Fruit fly (Drosophila melanogaster) whole organism, embryonic: Measurements from ENCODE around the gene Bhmt.

Experiments used
- B-H2 ChIP-seq: fragments of 200-800 bp; sonication (Bioruptor generic); optimal IDR thresholded peaks from 2 replicates; lab custom pipeline; 2018; ENCODE audit warnings: missing biosample characterization, mild to moderate bottlenecking, missing genetic modification characterization
- Bgb ChIP-seq: fragments of 200-800 bp; sonication (Bioruptor generic); IDR thresholded peaks from 2 replicates; pipeline ENCODE4 v1.3.6; 2022; ENCODE audit warnings: missing biosample characterization, missing genetic modification characterization; ENCODE audit not compliant: partially characterized antibody
- CG10209 ChIP-seq: fragments of 200-800 bp; sonication (Bioruptor generic); optimal IDR thresholded peaks from 3 replicates; lab custom pipeline; 2017; ENCODE audit warnings: missing biosample characterization, mild to moderate bottlenecking, missing genetic modification characterization, missing genetic modification reagents
- CG10321 ChIP-seq: fragments of 200-800 bp; sonication (Bioruptor generic); IDR thresholded peaks from 2 replicates; pipeline ENCODE4 v1.3.6; 2022; ENCODE audit warnings: missing biosample characterization, missing genetic modification characterization
- CG10366 ChIP-seq: fragments of 200-800 bp; sonication (Bioruptor generic); IDR thresholded peaks from 2 replicates; pipeline ENCODE4 v1.3.6; 2022; ENCODE audit warnings: missing biosample characterization, missing genetic modification characterization
- CG12155 ChIP-seq: fragments of 200-800 bp; sonication (Bioruptor generic); optimal IDR thresholded peaks from 3 replicates; lab custom pipeline; 2016; ENCODE audit warnings: missing biosample characterization, missing genetic modification characterization
- CG13296 ChIP-seq: fragments of 200-800 bp; sonication (Bioruptor generic); optimal IDR thresholded peaks from 3 replicates; lab custom pipeline; 2018; ENCODE audit warnings: missing biosample characterization, mild to moderate bottlenecking, missing genetic modification characterization
- CG14860 ChIP-seq: fragments of 200-800 bp; sonication (Bioruptor generic); IDR thresholded peaks from 3 replicates; pipeline ENCODE4 v1.3.6; 2022; ENCODE audit warnings: missing biosample characterization, missing genetic modification characterization; ENCODE audit not compliant: partially characterized antibody
- CG15073 ChIP-seq: fragments of 200-800 bp; sonication (Bioruptor generic); optimal IDR thresholded peaks from 2 replicates; lab custom pipeline; 2016; ENCODE audit warnings: missing biosample characterization, missing genetic modification characterization
- CG15601 ChIP-seq: fragments of 200-800 bp; sonication (Bioruptor generic); optimal IDR thresholded peaks from 3 replicates; lab custom pipeline; 2019; ENCODE audit warnings: missing biosample characterization, mild to moderate bottlenecking, missing genetic modification characterization, moderate library complexity
- CG16815 ChIP-seq: fragments of 200-800 bp; sonication (Bioruptor generic); optimal IDR thresholded peaks from 3 replicates; lab custom pipeline; 2017; ENCODE audit warnings: missing biosample characterization, mild to moderate bottlenecking, missing genetic modification characterization
- CG16863 ChIP-seq: fragments of 200-800 bp; sonication (Bioruptor generic); optimal IDR thresholded peaks from 3 replicates; lab custom pipeline; 2016; ENCODE audit warnings: missing biosample characterization, missing genetic modification characterization
- CG17361 ChIP-seq: fragments of 200-800 bp; sonication (Bioruptor generic); IDR thresholded peaks from 3 replicates; pipeline ENCODE4 v1.3.6; 2022; ENCODE audit warnings: missing biosample characterization, missing genetic modification characterization
- CG1832 ChIP-seq: fragments of 200-800 bp; sonication (Bioruptor generic); optimal IDR thresholded peaks from 2 replicates; lab custom pipeline; 2017; ENCODE audit warnings: missing biosample characterization, mild to moderate bottlenecking, missing genetic modification characterization, inconsistent platforms
- CG2120 ChIP-seq: fragments of 200-800 bp; sonication (Bioruptor generic); optimal IDR thresholded peaks from 3 replicates; lab custom pipeline; 2016; ENCODE audit warnings: missing biosample characterization, missing genetic modification characterization
- CG31365 ChIP-seq: fragments of 200-800 bp; sonication (Bioruptor generic); optimal IDR thresholded peaks from 2 replicates; lab custom pipeline; 2018; ENCODE audit warnings: missing biosample characterization, mild to moderate bottlenecking, missing genetic modification characterization
- CG33557 ChIP-seq: fragments of 200-800 bp; sonication (Bioruptor generic); optimal IDR thresholded peaks from 2 replicates; lab custom pipeline; 2019; ENCODE audit warnings: missing biosample characterization, mild to moderate bottlenecking, missing genetic modification characterization, moderate library complexity
- CG34224 ChIP-seq: fragments of 200-800 bp; sonication (Bioruptor generic); IDR thresholded peaks from 3 replicates; pipeline ENCODE4 v1.3.6; 2022; ENCODE audit warnings: missing biosample characterization, missing genetic modification characterization; ENCODE audit not compliant: partially characterized antibody
- CG3995 ChIP-seq: fragments of 200-800 bp; sonication (Bioruptor generic); optimal IDR thresholded peaks from 3 replicates; lab custom pipeline; 2016; ENCODE audit warnings: missing biosample characterization, missing genetic modification characterization
- CG43689 ChIP-seq: fragments of 200-800 bp; sonication (Bioruptor generic); IDR thresholded peaks from 2 replicates; pipeline ENCODE4 v1.3.6; 2022; ENCODE audit warnings: missing biosample characterization, missing genetic modification characterization
- CG4730 ChIP-seq: fragments of 200-800 bp; sonication (Bioruptor generic); IDR thresholded peaks from 2 replicates; pipeline ENCODE4 v1.3.6; 2022; ENCODE audit warnings: missing biosample characterization, missing genetic modification characterization
- CG6272 ChIP-seq: fragments of 200-800 bp; sonication (Bioruptor generic); IDR thresholded peaks from 2 replicates; pipeline ENCODE4 v1.3.6; 2022; ENCODE audit warnings: missing biosample characterization, missing genetic modification characterization
- CG7928 ChIP-seq: fragments of 200-800 bp; sonication (Bioruptor generic); optimal IDR thresholded peaks from 2 replicates; lab custom pipeline; 2017; ENCODE audit warnings: missing biosample characterization, mild to moderate bottlenecking, missing genetic modification characterization
- CG7963 ChIP-seq: fragments of 200-800 bp; sonication (Bioruptor generic); IDR thresholded peaks from 3 replicates; pipeline ENCODE4 v1.3.6; 2022; ENCODE audit warnings: missing biosample characterization, missing genetic modification characterization; ENCODE audit not compliant: partially characterized antibody
- CG8281 ChIP-seq: fragments of 200-800 bp; sonication (Bioruptor generic); optimal IDR thresholded peaks from 2 replicates; lab custom pipeline; 2018; ENCODE audit warnings: missing biosample characterization, mild to moderate bottlenecking, missing genetic modification characterization, moderate library complexity
- CG8290 ChIP-seq, 3 experiments: fragments of 200-800 bp; sonication (Bioruptor generic); optimal IDR thresholded peaks; 2 replicates each; lab custom pipeline; 2016 to 2019; ENCODE audit warnings: missing biosample characterization in 3 of 3, missing genetic modification characterization in 3 of 3, mild to moderate bottlenecking in 2 of 3, moderate library complexity in 1 of 3
- CG8478 ChIP-seq: fragments of >200 bp; optimal IDR thresholded peaks from 2 replicates; lab custom pipeline; 2018
- CG8765 ChIP-seq: fragments of 200-800 bp; sonication (Bioruptor generic); IDR thresholded peaks from 2 replicates; pipeline ENCODE4 v1.3.6; 2022; ENCODE audit warnings: missing biosample characterization, missing genetic modification characterization
- CG8944 ChIP-seq: fragments of 200-800 bp; sonication (Bioruptor generic); optimal IDR thresholded peaks from 3 replicates; lab custom pipeline; 2016; ENCODE audit warnings: missing biosample characterization, missing genetic modification characterization
- CG9437 ChIP-seq: fragments of 200-800 bp; sonication (Bioruptor generic); optimal IDR thresholded peaks from 2 replicates; lab custom pipeline; 2018; ENCODE audit warnings: missing biosample characterization, mild to moderate bottlenecking, missing genetic modification characterization
- D19A ChIP-seq: fragments of 200-800 bp; optimal IDR thresholded peaks from 3 replicates; lab custom pipeline; 2019; ENCODE audit warnings: missing biosample characterization, mild to moderate bottlenecking, missing genetic modification characterization, moderate library complexity
- Elba2 ChIP-seq: fragments of 200-800 bp; sonication (Bioruptor generic); optimal IDR thresholded peaks from 3 replicates; lab custom pipeline; 2016; ENCODE audit warnings: missing biosample characterization, missing genetic modification characterization
- Ets65A ChIP-seq: fragments of 200-800 bp; sonication (Bioruptor generic); peaks from one replicate; lab custom pipeline; 2016; ENCODE audit warnings: missing biosample characterization, missing genetic modification characterization
- Gug ChIP-seq: fragments of 200-800 bp; sonication (Bioruptor generic); IDR thresholded peaks from 4 replicates; pipeline ENCODE4 v1.3.6; 2022; ENCODE audit warnings: missing biosample characterization, missing genetic modification characterization
- HLHmδ ChIP-seq: fragments of 200-800 bp; sonication (Bioruptor generic); optimal IDR thresholded peaks from 2 replicates; lab custom pipeline; 2018; ENCODE audit warnings: missing biosample characterization, mild to moderate bottlenecking, missing genetic modification characterization, moderate library complexity
- Meics ChIP-seq: fragments of 200-800 bp; sonication (Bioruptor generic); optimal IDR thresholded peaks from 2 replicates; lab custom pipeline; 2017; ENCODE audit warnings: missing biosample characterization, mild to moderate bottlenecking, missing genetic modification characterization
- Ssrp ChIP-seq: fragments of 200-800 bp; sonication (Bioruptor generic); optimal IDR thresholded peaks from 2 replicates; lab custom pipeline; 2018; ENCODE audit warnings: missing biosample characterization, mild to moderate bottlenecking, missing genetic modification characterization, moderate library complexity
- Vsx1 ChIP-seq: fragments of 200-800 bp; sonication (Bioruptor generic); optimal IDR thresholded peaks from 2 replicates; lab custom pipeline; 2017; ENCODE audit warnings: missing biosample characterization, mild to moderate bottlenecking, missing genetic modification characterization, missing genetic modification reagents
- caup ChIP-seq: fragments of 200-800 bp; sonication (Bioruptor generic); optimal IDR thresholded peaks from 3 replicates; lab custom pipeline; 2017; ENCODE audit warnings: missing biosample characterization, mild to moderate bottlenecking, missing genetic modification characterization, moderate library complexity; ENCODE audit not compliant: severe bottlenecking
- ci ChIP-seq: fragments of 200-800 bp; sonication (Bioruptor generic); IDR thresholded peaks from 3 replicates; pipeline ENCODE4 v1.3.6; 2022; ENCODE audit warnings: missing biosample characterization, missing genetic modification characterization
- cwo ChIP-seq: fragments of 200-800 bp; sonication (Bioruptor generic); optimal IDR thresholded peaks from 3 replicates; lab custom pipeline; 2017; ENCODE audit warnings: missing biosample characterization, missing genetic modification characterization, mild to moderate bottlenecking, moderate library complexity, missing genetic modification reagents
- en ChIP-seq: fragments of 200-800 bp; sonication (Bioruptor generic); optimal IDR thresholded peaks from 2 replicates; lab custom pipeline; 2016; ENCODE audit warnings: missing biosample characterization, missing genetic modification characterization
- her ChIP-seq: fragments of 200-800 bp; sonication (Bioruptor generic); optimal IDR thresholded peaks from 2 replicates; lab custom pipeline; 2016; ENCODE audit warnings: missing biosample characterization, missing genetic modification characterization
- kah ChIP-seq: fragments of 200-800 bp; sonication (Bioruptor generic); optimal IDR thresholded peaks from 2 replicates; lab custom pipeline; 2018; ENCODE audit warnings: missing biosample characterization, mild to moderate bottlenecking, missing genetic modification characterization
- mld ChIP-seq: fragments of 200-800 bp; sonication (Bioruptor generic); IDR thresholded peaks from 3 replicates; pipeline ENCODE4 v1.3.6; 2022; ENCODE audit warnings: missing biosample characterization, missing genetic modification characterization; ENCODE audit not compliant: partially characterized antibody
- nmo ChIP-seq: fragments of 200-800 bp; sonication (Bioruptor generic); optimal IDR thresholded peaks from 2 replicates; lab custom pipeline; 2018; ENCODE audit warnings: missing biosample characterization, mild to moderate bottlenecking, missing genetic modification characterization, moderate library complexity
- nom ChIP-seq: fragments of 200-800 bp; sonication (Bioruptor generic); optimal IDR thresholded peaks from 2 replicates; lab custom pipeline; 2017; ENCODE audit warnings: missing biosample characterization, missing genetic modification characterization, mild to moderate bottlenecking, moderate library complexity, missing genetic modification reagents
- onecut ChIP-seq: fragments of 200-800 bp; sonication (Bioruptor generic); IDR thresholded peaks from 2 replicates; pipeline ENCODE4 v1.3.6; 2022; ENCODE audit warnings: missing biosample characterization, missing genetic modification characterization
- ro ChIP-seq: fragments of 200-800 bp; sonication (Bioruptor generic); IDR thresholded peaks from 2 replicates; pipeline ENCODE4 v1.3.6; 2022; ENCODE audit warnings: missing biosample characterization, missing genetic modification characterization
- zfh1 ChIP-seq: fragments of 200-800 bp; sonication (Bioruptor generic); IDR thresholded peaks from 3 replicates; pipeline ENCODE4 v1.3.6; 2022; ENCODE audit warnings: missing biosample characterization, missing genetic modification characterization

Bhmt gene

DNA sequence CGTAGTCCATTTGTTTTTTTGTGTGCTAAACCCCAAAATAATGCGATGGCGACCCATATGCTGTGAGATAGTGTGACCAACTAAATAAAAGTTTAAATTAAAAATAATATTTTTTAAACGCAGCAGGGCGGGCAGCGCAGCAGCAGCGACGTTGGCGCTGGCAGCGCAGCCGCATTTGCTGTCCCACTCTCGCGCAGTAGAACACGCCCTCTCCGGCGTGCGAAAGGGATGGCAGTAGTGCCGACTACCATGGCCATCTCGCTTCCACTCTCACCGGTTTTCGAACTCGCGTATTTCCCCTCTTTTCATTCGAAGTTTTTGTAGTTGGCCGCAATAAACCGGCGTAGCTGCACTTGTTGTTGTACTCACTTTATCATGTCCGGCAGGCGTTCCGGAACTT is 21.1 kb downstream of the Bhmt start (continued):
- TF ChIP-seq CG3995 (GFP tag; lab: Kevin White, UChicago): no peak
- no peak for TF ChIP-seq CG10366
- no peak for TF ChIP-seq nom (GFP tag; lab: Kevin White, UChicago)
- TF ChIP-seq Elba2 (GFP tag; lab: Kevin White, UChicago): no peak
- no peak for TF ChIP-seq Gug (GFP tag; lab: Robert Waterston, UW)
- TF ChIP-seq CG12155 (GFP tag; lab: Kevin White, UChicago): no peak
- no peak for TF ChIP-seq CG2120 (GFP tag; lab: Kevin White, UChicago)
- TF ChIP-seq CG10321 (GFP tag; lab: Robert Waterston, UW): peak; percentile 100
- TF ChIP-seq Meics (GFP tag; lab: Kevin White, UChicago): no peak
- TF ChIP-seq CG15601: no peak
- TF ChIP-seq CG8944: no peak
- TF ChIP-seq CG7963: no peak
- TF ChIP-seq onecut (GFP tag; lab: Robert Waterston, UW): no peak
- TF ChIP-seq CG1832 (GFP tag; lab: Kevin White, UChicago): peak; percentile 99
- TF ChIP-seq CG7928 (GFP tag; lab: Kevin White, UChicago): no peak
- TF ChIP-seq CG31365 (tag; lab: Kevin White, UChicago): no peak
- peak; percentile 32; the same call in 2 of the 3 replicates for TF ChIP-seq CG34224
- peak; percentile 1 for TF ChIP-seq CG33557 (GFP tag; lab: Kevin White, UChicago)
- TF ChIP-seq en (GFP tag; lab: Kevin White, UChicago): no peak
- TF ChIP-seq HLHmδ (GFP tag; lab: Kevin White, UChicago): peak; percentile 6
- TF ChIP-seq CG17361 (GFP tag; lab: Robert Waterston, UW): no peak
- no peak for TF ChIP-seq CG16815 (GFP tag; lab: Kevin White, UChicago)
- no peak for TF ChIP-seq CG6272 (GFP tag; lab: Robert Waterston, UW)
- no peak for TF ChIP-seq CG16863 (GFP tag; lab: Kevin White, UChicago)
- TF ChIP-seq caup (GFP tag; lab: Kevin White, UChicago): no peak
- peak; percentile 19 for TF ChIP-seq nmo (GFP tag; lab: Kevin White, UChicago)
- no peak for TF ChIP-seq ro
- TF ChIP-seq zfh1 (GFP tag; lab: Robert Waterston, UW): 0 out of 3 replicates have a peak, but pooled peaks have one; percentile 27
- TF ChIP-seq CG9437: no peak
- TF ChIP-seq Ets65A (GFP tag; lab: Kevin White, UChicago): no peak
- peak; percentile 27 for TF ChIP-seq kah (GFP tag; lab: Kevin White, UChicago)
- peak; percentile 92 for TF ChIP-seq CG8478 (lab: Kevin White, UChicago)
- no peak for TF ChIP-seq CG8290 (GFP tag; optimal IDR thresholded peaks at IDR 0.05; lab: Kevin White, UChicago)
- TF ChIP-seq CG8290 (tag; optimal IDR thresholded peaks at IDR 0.05; lab: Kevin White, UChicago): no peak
- no peak for TF ChIP-seq cwo (GFP tag; lab: Kevin White, UChicago)
- TF ChIP-seq her: no peak
- TF ChIP-seq ci: peak; percentile 81
- peak; percentile 1 for TF ChIP-seq B-H2
- no peak; the same call in 2 of the 3 replicates for TF ChIP-seq mld (GFP tag; lab: Robert Waterston, UW)
- TF ChIP-seq CG4730: no peak
- no peak for TF ChIP-seq CG10209
- peak; percentile 37; the same call in 1 of the 2 replicates for TF ChIP-seq Bgb (GFP tag; lab: Robert Waterston, UW)
- no peak for TF ChIP-seq Ssrp (tag; lab: Kevin White, UChicago)
- TF ChIP-seq CG8281 (tag; lab: Kevin White, UChicago): no peak
- no peak for TF ChIP-seq D19A (tag; lab: Kevin White, UChicago)
- peak; percentile 48; the same call in 1 of the 2 replicates for TF ChIP-seq CG8765 (GFP tag; lab: Robert Waterston, UW)
- peak; percentile 51; the same call in 2 of the 3 replicates for TF ChIP-seq CG14860 (GFP tag; lab: Robert Waterston, UW)
- no peak for TF ChIP-seq CG15073
- no peak for TF ChIP-seq CG43689
- no peak for TF ChIP-seq CG13296
- no peak for TF ChIP-seq Vsx1 (GFP tag; lab: Kevin White, UChicago)
